Fruit fly (Drosophila melanogaster): ENCODE data around the gene CG34138.

DNA sequence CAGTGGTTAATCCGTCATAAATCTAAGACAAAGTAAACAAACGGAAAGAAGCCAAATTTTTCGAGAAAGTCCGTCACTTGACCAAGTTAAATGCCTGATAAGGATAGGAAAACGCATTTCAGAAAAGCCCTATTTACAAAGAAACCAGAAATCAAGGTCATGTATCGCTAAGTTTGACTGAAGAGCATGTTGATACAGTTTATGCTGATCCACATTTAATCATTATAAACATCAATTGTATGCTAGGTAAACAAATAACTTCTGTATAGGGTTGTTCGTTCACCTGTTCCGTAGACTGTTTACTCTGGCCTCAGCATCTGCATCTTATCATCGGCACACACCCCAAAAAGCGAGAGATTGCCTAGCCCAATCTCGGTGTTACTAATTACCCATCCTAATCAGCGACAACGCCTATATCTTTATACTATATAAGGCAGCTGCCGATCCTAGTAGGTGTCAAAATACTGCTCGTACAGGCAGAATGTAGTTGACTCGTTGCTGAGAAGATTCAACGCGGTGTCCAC lies 21.8 kb upstream of the CG34138 start, which contains the start of gene CG16727:
- no peak for TF ChIP-seq CG8478 (optimal IDR thresholded peaks at IDR 0.05)
- TF ChIP-seq CTCF (optimal IDR thresholded peaks at IDR 0.05) = no peak

Measured in S2 (cell line).